Fruit fly (Drosophila melanogaster) whole organism, embryonic: ENCODE data around the gene Ste12DOR.

Source experiments
- Antp ChIP-seq: fragments of 200-800 bp; sonication (Bioruptor generic); optimal IDR thresholded peaks from 3 replicates; lab custom pipeline; 2016; ENCODE audit warnings: missing biosample characterization, missing genetic modification characterization
- Awh ChIP-seq: fragments of 200-800 bp; sonication (Bioruptor generic); IDR thresholded peaks from 2 replicates; pipeline ENCODE4, ENCODE4 v1.3.6; 2022; ENCODE audit warnings: missing biosample characterization, missing genetic modification characterization
- BtbVII ChIP-seq: fragments of 200-800 bp; sonication (Bioruptor generic); optimal IDR thresholded peaks from 3 replicates; lab custom pipeline; 2017; ENCODE audit warnings: missing biosample characterization, mild to moderate bottlenecking, missing genetic modification characterization
- CG10565 ChIP-seq: fragments of 200-800 bp; sonication (Bioruptor generic); optimal IDR thresholded peaks from 3 replicates; lab custom pipeline; 2016; ENCODE audit warnings: missing biosample characterization, mild to moderate bottlenecking, missing genetic modification characterization
- CG10654 ChIP-seq: fragments of 200-800 bp; sonication (Bioruptor generic); optimal IDR thresholded peaks from 2 replicates; lab custom pipeline; 2016; ENCODE audit warnings: missing biosample characterization, missing genetic modification characterization
- CG11093 ChIP-seq: fragments of 200-800 bp; sonication (Bioruptor generic); IDR thresholded peaks from 3 replicates; pipeline ENCODE4 v1.3.6; 2022; ENCODE audit warnings: missing biosample characterization, missing genetic modification characterization
- CG11456 ChIP-seq: fragments of 200-800 bp; sonication (Bioruptor generic); IDR thresholded peaks from 3 replicates; pipeline ENCODE4 v1.3.6; 2022; ENCODE audit warnings: missing biosample characterization, missing genetic modification characterization
- CG12071 ChIP-seq: fragments of 200-800 bp; sonication (Bioruptor generic); optimal IDR thresholded peaks from 3 replicates; lab custom pipeline; 2018; ENCODE audit warnings: missing biosample characterization, mild to moderate bottlenecking, missing genetic modification characterization
- CG14441 ChIP-seq: fragments of 200-800 bp; sonication (Bioruptor generic); IDR thresholded peaks from 2 replicates; pipeline ENCODE4 v1.3.6; 2022; ENCODE audit warnings: missing biosample characterization, missing genetic modification characterization
- CG1529 ChIP-seq: fragments of 200-800 bp; sonication (Bioruptor generic); optimal IDR thresholded peaks from 3 replicates; lab custom pipeline; 2018; ENCODE audit warnings: missing biosample characterization, missing genetic modification characterization
- CG15601 ChIP-seq: fragments of 200-800 bp; sonication (Bioruptor generic); optimal IDR thresholded peaks from 3 replicates; lab custom pipeline; 2019; ENCODE audit warnings: missing biosample characterization, mild to moderate bottlenecking, missing genetic modification characterization, moderate library complexity
- CG15696 ChIP-seq: fragments of 200-800 bp; sonication (Bioruptor generic); optimal IDR thresholded peaks from 2 replicates; lab custom pipeline; 2019; ENCODE audit warnings: missing biosample characterization, mild to moderate bottlenecking, missing genetic modification characterization, moderate library complexity
- CG17385 ChIP-seq: fragments of 200-800 bp; sonication (Bioruptor generic); optimal IDR thresholded peaks from 3 replicates; lab custom pipeline; 2018; ENCODE audit warnings: missing biosample characterization, mild to moderate bottlenecking, missing genetic modification characterization
- CG30403 ChIP-seq: fragments of 200-800 bp; sonication (Bioruptor generic); optimal IDR thresholded peaks from 3 replicates; lab custom pipeline; 2016; ENCODE audit warnings: missing biosample characterization, missing genetic modification characterization
- CG4328 ChIP-seq: fragments of 200-800 bp; sonication (Bioruptor generic); optimal IDR thresholded peaks from 3 replicates; lab custom pipeline; 2017; ENCODE audit warnings: missing biosample characterization, missing genetic modification reagents, missing genetic modification characterization
- CG4404 ChIP-seq: fragments of 200-800 bp; sonication (Bioruptor generic); IDR thresholded peaks from 2 replicates; pipeline ENCODE4 v1.3.6; 2022; ENCODE audit warnings: missing biosample characterization, missing genetic modification characterization
- CG5180 ChIP-seq: fragments of 200-800 bp; sonication (Bioruptor generic); optimal IDR thresholded peaks from 3 replicates; lab custom pipeline; 2017; ENCODE audit warnings: missing biosample characterization, missing genetic modification characterization, mild to moderate bottlenecking, moderate library complexity, missing genetic modification reagents
- CG5245 ChIP-seq: fragments of 200-800 bp; sonication (Bioruptor generic); optimal IDR thresholded peaks from 3 replicates; lab custom pipeline; 2016; ENCODE audit warnings: missing biosample characterization, missing genetic modification characterization
- CG8478 ChIP-seq: fragments of >200 bp; optimal IDR thresholded peaks from 2 replicates; lab custom pipeline; 2018
- CG8924 ChIP-seq: fragments of 200-800 bp; optimal IDR thresholded peaks from 3 replicates; lab custom pipeline; 2019; ENCODE audit warnings: missing biosample characterization, mild to moderate bottlenecking, missing genetic modification characterization, moderate library complexity
- CG9727 ChIP-seq: fragments of 200-800 bp; sonication (Bioruptor generic); optimal IDR thresholded peaks from 3 replicates; lab custom pipeline; 2017; ENCODE audit warnings: missing biosample characterization, mild to moderate bottlenecking, missing genetic modification characterization
- CG9817 ChIP-seq: fragments of 200-800 bp; sonication (Bioruptor generic); optimal IDR thresholded peaks from 2 replicates; lab custom pipeline; 2018; ENCODE audit warnings: missing biosample characterization, mild to moderate bottlenecking, missing genetic modification characterization, moderate library complexity
- CTCF ChIP-seq: fragments of 200-800 bp; sonication (Bioruptor generic); optimal IDR thresholded peaks from 2 replicates; lab custom pipeline; 2017; ENCODE audit warnings: missing biosample characterization, mild to moderate bottlenecking, missing genetic modification characterization, moderate library complexity
- E2f1 ChIP-seq: fragments of 200-800 bp; sonication (Bioruptor generic); IDR thresholded peaks from 2 replicates; pipeline ENCODE4 v1.3.6; 2022; ENCODE audit warnings: missing biosample characterization, missing genetic modification characterization
- Eip74EF ChIP-seq, 2 experiments: fragments of 200-800 bp in 1 of 2; fragments of >200 bp in 1 of 2; sonication (Bioruptor generic) in 1 of 2; optimal IDR thresholded peaks; 2 replicates each; lab custom pipeline; 2017 to 2019; ENCODE audit warnings: missing biosample characterization in 2 of 2, missing genetic modification characterization in 2 of 2, mild to moderate bottlenecking in 1 of 2, moderate library complexity in 1 of 2
- Elba2 ChIP-seq: fragments of 200-800 bp; sonication (Bioruptor generic); optimal IDR thresholded peaks from 3 replicates; lab custom pipeline; 2016; ENCODE audit warnings: missing biosample characterization, missing genetic modification characterization
- Gug ChIP-seq: fragments of 200-800 bp; sonication (Bioruptor generic); IDR thresholded peaks from 4 replicates; pipeline ENCODE4 v1.3.6; 2022; ENCODE audit warnings: missing biosample characterization, missing genetic modification characterization
- HLHmδ ChIP-seq: fragments of 200-800 bp; sonication (Bioruptor generic); optimal IDR thresholded peaks from 2 replicates; lab custom pipeline; 2018; ENCODE audit warnings: missing biosample characterization, mild to moderate bottlenecking, missing genetic modification characterization, moderate library complexity
- MBD-R2 ChIP-seq: fragments of 200-800 bp; sonication (Bioruptor generic); IDR thresholded peaks from 2 replicates; pipeline ENCODE4 v1.3.6; 2022; ENCODE audit warnings: missing biosample characterization, missing genetic modification characterization
- NfI ChIP-seq: fragments of 200-800 bp; sonication (Bioruptor generic); optimal IDR thresholded peaks from 3 replicates; lab custom pipeline; 2018; ENCODE audit warnings: missing biosample characterization, mild to moderate bottlenecking, missing genetic modification characterization, moderate library complexity
- Six4 ChIP-seq: fragments of 200-800 bp; sonication (Bioruptor generic); optimal IDR thresholded peaks from 2 replicates; lab custom pipeline; 2016; ENCODE audit warnings: missing biosample characterization, missing genetic modification characterization
- bab2 ChIP-seq: fragments of 200-800 bp; sonication (Bioruptor generic); optimal IDR thresholded peaks from 2 replicates; lab custom pipeline; 2016; ENCODE audit warnings: missing biosample characterization, missing genetic modification characterization
- bcd ChIP-seq: fragments of 200-800 bp; sonication (Bioruptor generic); optimal IDR thresholded peaks from 2 replicates; lab custom pipeline; 2017; ENCODE audit warnings: missing biosample characterization, mild to moderate bottlenecking, missing genetic modification characterization
- chif ChIP-seq, 2 experiments: fragments of 200-800 bp; sonication (Bioruptor generic); optimal IDR thresholded peaks; 3 replicates each; lab custom pipeline; 2016; ENCODE audit warnings: missing biosample characterization in 2 of 2, missing genetic modification characterization in 2 of 2
- croc ChIP-seq: fragments of 200-800 bp; sonication (Bioruptor generic); conservative IDR thresholded peaks from 3 replicates; pipeline ENCODE4 v1.3.6; 2022; ENCODE audit warnings: missing biosample characterization, missing genetic modification characterization
- ftz-f1 ChIP-seq: fragments of 200-800 bp; sonication (Bioruptor generic); optimal IDR thresholded peaks from 2 replicates; lab custom pipeline; 2016; ENCODE audit warnings: missing biosample characterization, missing genetic modification characterization
- gcm2 ChIP-seq: fragments of 200-800 bp; sonication (Bioruptor generic); optimal IDR thresholded peaks from 2 replicates; lab custom pipeline; 2016; ENCODE audit warnings: missing biosample characterization, missing genetic modification characterization
- gfzf ChIP-seq: fragments of 200-800 bp; sonication (Bioruptor generic); optimal IDR thresholded peaks from 2 replicates; lab custom pipeline; 2016; ENCODE audit warnings: missing biosample characterization, mild to moderate bottlenecking, missing genetic modification characterization, moderate library complexity
- klu ChIP-seq: fragments of 200-800 bp; sonication (Bioruptor generic); IDR thresholded peaks from 2 replicates; pipeline ENCODE4 v1.3.6; 2022; ENCODE audit warnings: missing biosample characterization, missing genetic modification characterization
- kni ChIP-seq: fragments of 200-800 bp; sonication (Bioruptor generic); optimal IDR thresholded peaks from 3 replicates; lab custom pipeline; 2017; ENCODE audit warnings: mild to moderate bottlenecking, missing biosample characterization, missing genetic modification reagents, missing genetic modification characterization
- lab ChIP-seq: fragments of 200-800 bp; sonication (Bioruptor generic); optimal IDR thresholded peaks from 3 replicates; lab custom pipeline; 2017; ENCODE audit warnings: missing biosample characterization, missing genetic modification characterization, mild to moderate bottlenecking, moderate library complexity, missing genetic modification reagents
- lilli ChIP-seq: fragments of 200-800 bp; sonication (Bioruptor generic); optimal IDR thresholded peaks from 3 replicates; lab custom pipeline; 2016; ENCODE audit warnings: missing biosample characterization, missing genetic modification characterization
- pum ChIP-seq: fragments of 200-800 bp; sonication (Bioruptor generic); optimal IDR thresholded peaks from 2 replicates; lab custom pipeline; 2016; ENCODE audit warnings: missing biosample characterization, missing genetic modification characterization
- sens-2 ChIP-seq: fragments of 200-800 bp; sonication (Bioruptor generic); IDR thresholded peaks from 2 replicates; pipeline ENCODE4 v1.3.6; 2022; ENCODE audit warnings: missing biosample characterization, missing genetic modification characterization
- shn ChIP-seq: fragments of 200-800 bp; sonication (Bioruptor generic); optimal IDR thresholded peaks from 3 replicates; lab custom pipeline; 2016; ENCODE audit warnings: missing biosample characterization, missing genetic modification characterization
- so ChIP-seq: fragments of 200-800 bp; sonication (Bioruptor generic); IDR thresholded peaks from 3 replicates; pipeline ENCODE4 v1.3.6; 2022; ENCODE audit warnings: missing biosample characterization, missing genetic modification characterization
- tio ChIP-seq: fragments of 200-800 bp; sonication (Bioruptor generic); optimal IDR thresholded peaks from 2 replicates; lab custom pipeline; 2017; ENCODE audit warnings: missing biosample characterization, missing genetic modification characterization, inconsistent platforms
- trh ChIP-seq: fragments of 200-800 bp; sonication (Bioruptor generic); optimal IDR thresholded peaks from 2 replicates; lab custom pipeline; 2016; ENCODE audit warnings: missing biosample characterization, missing genetic modification characterization
- wek ChIP-seq: fragments of 200-800 bp; sonication (Bioruptor generic); optimal IDR thresholded peaks from 3 replicates; lab custom pipeline; 2018; ENCODE audit warnings: missing biosample characterization, mild to moderate bottlenecking, missing genetic modification characterization, moderate library complexity
- zfh2 ChIP-seq: fragments of 200-800 bp; sonication (Bioruptor generic); optimal IDR thresholded peaks from 2 replicates; lab custom pipeline; 2016; ENCODE audit warnings: missing biosample characterization, missing genetic modification characterization

Gene Ste12DOR

dm6 chrX:13995977-13996723, 3.9 kb upstream of the Ste12DOR start, which contains the start of gene ben (continued):
- TF ChIP-seq CG9817 (tag; lab: Kevin White, UChicago) (peak; percentile 86), CG15601 (tag; lab: Kevin White, UChicago) (peak; percentile 75), shn (GFP tag; lab: Kevin White, UChicago) (peak; percentile 83), trh (GFP tag; lab: Kevin White, UChicago) (peak; percentile 38), CG5245 (GFP tag; lab: Kevin White, UChicago) (peak; percentile 67), CG11093 (peak; percentile 69; the same call in 1 of the 3 replicates), gfzf (GFP tag; lab: Kevin White, UChicago) (peak; percentile 29), CG17385 (GFP tag; lab: Kevin White, UChicago) (peak; percentile 16), CG14441 (peak; percentile 80), CG9727 (peak; percentile 87), so (GFP tag; lab: Robert Waterston, UW) (peak; percentile 69; the same call in 1 of the 3 replicates), CG8478 (lab: Kevin White, UChicago) (peak; percentile 96), CG5180 (peak; percentile 38), sens-2 (GFP tag; lab: Robert Waterston, UW) (no peak; the same call in 1 of the 2 replicates), NfI (GFP tag; lab: Kevin White, UChicago) (peak; percentile 78), CG4328 (peak; percentile 73), zfh2 (peak; percentile 82), MBD-R2 (GFP tag; lab: Robert Waterston, UW) (peak; percentile 73), HLHmδ (GFP tag; lab: Kevin White, UChicago) (no peak), CTCF (GFP tag; lab: Kevin White, UChicago) (peak; percentile 28), bab2 (GFP tag; lab: Kevin White, UChicago) (peak; percentile 72), CG10654 (peak; percentile 71), croc (GFP tag; lab: Robert Waterston, UW) (peak; percentile 76), wek (GFP tag; lab: Kevin White, UChicago) (no peak), lab (peak; percentile 84), Eip74EF (GFP tag; optimal IDR thresholded peaks at IDR 0.05; lab: Kevin White, UChicago) (peak in 1 of 2 experiments; percentile 37), Antp (peak; percentile 86), CG30403 (peak; percentile 90), chif (GFP tag; optimal IDR thresholded peaks at IDR 0.05; lab: Kevin White, UChicago) (peak; percentile 82 to 91), ftz-f1 (GFP tag; lab: Kevin White, UChicago) (no peak), BtbVII (GFP tag; lab: Kevin White, UChicago) (peak; percentile 64), CG10565 (peak; percentile 61), kni (GFP tag; lab: Kevin White, UChicago) (peak; percentile 63), Gug (GFP tag; lab: Robert Waterston, UW) (peak; percentile 83), tio (GFP tag; lab: Kevin White, UChicago) (peak; percentile 69), CG8924 (tag; lab: Kevin White, UChicago) (peak; percentile 81), CG11456 (GFP tag; lab: Robert Waterston, UW) (no peak; the same call in 2 of the 3 replicates), bcd (GFP tag; lab: Kevin White, UChicago) (peak; percentile 90), CG15696 (tag; lab: Kevin White, UChicago) (peak; percentile 87), Six4 (peak; percentile 77), CG1529 (peak; percentile 68), E2f1 (GFP tag; lab: Robert Waterston, UW) (peak; percentile 85), klu (GFP tag; lab: Robert Waterston, UW) (peak; percentile 79), Elba2 (peak; percentile 100), CG4404 (GFP tag; lab: Robert Waterston, UW) (peak; percentile 87), gcm2 (GFP tag; lab: Kevin White, UChicago) (peak; percentile 50), lilli (GFP tag; lab: Kevin White, UChicago) (peak; percentile 87), CG12071 (GFP tag; lab: Kevin White, UChicago) (peak; percentile 8), pum (peak; percentile 88), Awh (no peak)
